Fruit fly (Drosophila melanogaster): Measurements from ENCODE around the gene CG10553.
A peak's percentile ranks its signal among the peaks of the same experiment; 100 is the strongest.

The CG10553 gene

DNA sequence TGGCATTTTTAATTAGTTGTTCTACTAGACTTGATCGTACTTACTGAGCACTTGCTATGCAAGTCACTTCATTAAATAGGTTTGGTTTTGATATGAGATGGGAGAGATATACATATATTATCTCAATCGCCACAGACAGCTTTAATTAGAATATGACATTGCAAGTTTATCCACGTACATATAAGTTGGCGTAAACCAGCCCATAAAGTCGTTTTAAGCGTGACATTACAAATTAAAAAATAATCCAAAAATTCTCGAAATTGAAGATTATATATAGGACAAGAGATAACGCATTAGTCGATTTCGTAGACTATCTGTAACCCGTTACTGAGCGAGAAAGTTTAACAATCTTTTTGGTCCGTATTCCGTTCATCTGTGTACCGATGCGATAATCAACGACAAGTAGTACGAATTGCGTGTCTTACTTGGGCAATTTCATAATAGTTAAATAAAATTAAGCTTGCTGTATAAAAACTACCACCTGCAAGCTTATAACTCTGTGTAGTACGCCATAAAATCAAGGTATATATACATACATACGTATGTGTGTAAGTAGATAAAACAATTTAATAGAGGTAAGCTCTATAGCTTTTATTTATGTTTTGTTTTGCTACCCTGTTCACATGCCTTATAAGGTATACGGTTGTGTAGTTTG is 2.3 kb upstream of the CG10553 start, which contains the start of gene CG10560:
TSS of gene CG10560 (minus strand) at position 51 of the 655 bp plus-strand sequence.
- no peak for TF ChIP-seq Camta (GFP tag; optimal IDR thresholded peaks at IDR 0.05)
- TF ChIP-seq mirr (GFP tag; optimal IDR thresholded peaks at IDR 0.05), result peak; percentile 30
- TF ChIP-seq Hey (tag; optimal IDR thresholded peaks at IDR 0.05), result no peak
- TF ChIP-seq slp2 (GFP tag; optimal IDR thresholded peaks at IDR 0.05), result no peak
- TF ChIP-seq unc-4 (GFP tag; IDR thresholded peaks at IDR 0.05; ENCODE audit: partially characterized antibody), result no peak
- peak; percentile 3 for TF ChIP-seq CG34376 (GFP tag; optimal IDR thresholded peaks at IDR 0.05)
- no peak for TF ChIP-seq Sin3A (optimal IDR thresholded peaks at IDR 0.05)
- TF ChIP-seq eve (GFP tag; optimal IDR thresholded peaks at IDR 0.05), result no peak
- TF ChIP-seq Dad (GFP tag; optimal IDR thresholded peaks at IDR 0.05), result no peak
- peak; percentile 1 for TF ChIP-seq CG3281 (GFP tag; optimal IDR thresholded peaks at IDR 0.05)
- no peak for TF ChIP-seq al (GFP tag; IDR thresholded peaks at IDR 0.05)
- no peak for TF ChIP-seq CG32767 (GFP tag; IDR thresholded peaks at IDR 0.05)
- TF ChIP-seq jing (GFP tag; optimal IDR thresholded peaks at IDR 0.05), result no peak
- no peak for TF ChIP-seq ttk (GFP tag; IDR thresholded peaks at IDR 0.05)
- TF ChIP-seq CG33557 (GFP tag; optimal IDR thresholded peaks at IDR 0.05), result no peak
- TF ChIP-seq nerfin-2 (GFP tag; IDR thresholded peaks at IDR 0.05; ENCODE audit: partially characterized antibody), result no peak
- TF ChIP-seq Asciz (GFP tag; optimal IDR thresholded peaks at IDR 0.05), result no peak
- peak; percentile 86 for TF ChIP-seq D19B (GFP tag; optimal IDR thresholded peaks at IDR 0.05)
- no peak for TF ChIP-seq CG2116 (GFP tag; optimal IDR thresholded peaks at IDR 0.05)
- no peak for TF ChIP-seq CG10462 (GFP tag; optimal IDR thresholded peaks at IDR 0.05)
- peak; percentile 69 for TF ChIP-seq sug (tag; optimal IDR thresholded peaks at IDR 0.05)
- peak; percentile 43 for TF ChIP-seq CG2678 (tag; optimal IDR thresholded peaks at IDR 0.05)
- TF ChIP-seq CG13287 (GFP tag; IDR thresholded peaks at IDR 0.05; ENCODE audit: partially characterized antibody), result no peak
- TF ChIP-seq CG13296 (GFP tag; optimal IDR thresholded peaks at IDR 0.05), result peak; percentile 46
- no peak for TF ChIP-seq Meics (GFP tag; optimal IDR thresholded peaks at IDR 0.05)
- no peak for TF ChIP-seq pzg (GFP tag; optimal IDR thresholded peaks at IDR 0.05)
- no peak for TF ChIP-seq CG12769 (tag; optimal IDR thresholded peaks at IDR 0.05)
- TF ChIP-seq bbx (GFP tag; IDR thresholded peaks at IDR 0.05; ENCODE audit: partially characterized antibody), result no peak
- TF ChIP-seq Dp (GFP tag; optimal IDR thresholded peaks at IDR 0.05), result no peak
- TF ChIP-seq Xrp1 (GFP tag; IDR thresholded peaks at IDR 0.05), result no peak
- TF ChIP-seq CG13894 (tag; optimal IDR thresholded peaks at IDR 0.05), result peak; percentile 67
- no peak for TF ChIP-seq ac (GFP tag; optimal IDR thresholded peaks at IDR 0.05)
- peak; percentile 20 for TF ChIP-seq CG12071 (GFP tag; optimal IDR thresholded peaks at IDR 0.05)
- TF ChIP-seq CG1529 (GFP tag; optimal IDR thresholded peaks at IDR 0.05), result no peak
- no peak for TF ChIP-seq sc (optimal IDR thresholded peaks at IDR 0.05)
- TF ChIP-seq sc (GFP tag; optimal IDR thresholded peaks at IDR 0.05), result no peak
- no peak for TF ChIP-seq bigmax (GFP tag; optimal IDR thresholded peaks at IDR 0.05)
- TF ChIP-seq Pdp1 (GFP tag; optimal IDR thresholded peaks at IDR 0.05), result peak in 1 of 2 experiments; percentile 54
- peak in 1 of 2 experiments; percentile 7 for TF ChIP-seq Eip74EF (GFP tag; optimal IDR thresholded peaks at IDR 0.05)

- TF ChIP-seq CG3163 (GFP tag; optimal IDR thresholded peaks at IDR 0.05) (peak; percentile 44), Hand (GFP tag; optimal IDR thresholded peaks at IDR 0.05) (no peak), PHDP (tag; optimal IDR thresholded peaks at IDR 0.05) (peak; percentile 1), CG8290 (GFP tag; optimal IDR thresholded peaks at IDR 0.05) (no peak), CG8290 (tag; optimal IDR thresholded peaks at IDR 0.05) (peak in 1 of 2 experiments; percentile 13), chinmo (GFP tag; IDR thresholded peaks at IDR 0.05; ENCODE audit: partially characterized antibody) (0 out of 4 replicates have a peak, but pooled peaks have one; percentile 24), CG2129 (GFP tag; IDR thresholded peaks at IDR 0.05; ENCODE audit: partially characterized antibody) (no peak), Trl (optimal IDR thresholded peaks at IDR 0.05) (peak in 1 of 2 experiments; percentile 18), Trl (GFP tag; optimal IDR thresholded peaks at IDR 0.05) (no peak), sens (GFP tag) (peak; percentile 18), Med (GFP tag) (peak; percentile 42)
Observed at dm6 chr3R:25316016-25316415, 1.9 kb downstream of the CG10553 start, which contains the start of gene CG10559. TSS of gene CG10559 (minus strand) at chr3R:25316116.

Data from whole organism, embryonic.